Worm (Caenorhabditis elegans) whole organism, late embryonic: ENCODE measurements around the gene F28C6.10.

Source experiments
- ceh-19 ChIP-seq: fragments of 200-800 bp; sonication (Bioruptor generic); optimal IDR thresholded peaks from 2 replicates; lab custom pipeline; 2018; ENCODE audit warnings: mild to moderate bottlenecking, missing genetic modification characterization, missing compliant biosample characterization
- ceh-24 ChIP-seq: sonication (generic microtip); optimal IDR thresholded peaks from 2 replicates; lab custom pipeline; 2016; ENCODE audit warnings: mild to moderate bottlenecking, missing genetic modification characterization, missing compliant biosample characterization
- hlh-30 ChIP-seq: sonication (generic microtip); optimal IDR thresholded peaks from 2 replicates; lab custom pipeline; 2017; ENCODE audit warnings: antibody characterized with exemption, missing genetic modification characterization, missing compliant biosample characterization; ENCODE audit not compliant: insufficient read depth
- pha-4 ChIP-seq: fragments of 150-350 bp; optimal IDR thresholded peaks from 2 replicates; lab custom pipeline; 2018; ENCODE audit warnings: missing biosample characterization, missing genetic modification reagents, missing genetic modification characterization

The F28C6.10 gene

DNA sequence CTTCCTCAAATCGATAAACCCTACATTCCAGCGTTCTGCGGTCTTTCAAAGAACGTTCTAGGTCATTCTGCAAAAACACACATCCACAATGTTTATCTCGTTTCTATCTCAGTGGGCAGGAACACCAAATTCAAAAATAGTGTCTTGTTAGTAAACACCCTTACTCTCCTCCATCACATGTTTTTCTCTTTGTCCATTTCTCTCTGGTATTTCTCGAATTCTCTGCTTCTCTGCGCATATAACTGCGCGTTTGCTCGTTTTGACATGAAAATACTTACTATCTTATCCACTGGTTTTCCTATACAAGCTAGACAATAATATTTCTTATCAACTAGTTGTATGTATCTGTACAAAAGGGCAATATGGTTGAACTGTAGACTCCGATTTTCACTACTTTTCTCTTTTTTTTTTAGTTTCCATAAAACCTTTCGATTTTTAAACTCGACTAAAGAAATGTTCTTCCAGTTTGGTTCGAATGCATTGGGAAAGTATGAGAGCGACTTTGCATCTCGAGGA is 42.9 kb downstream of the F28C6.10 start, which contains the start of gene pyr-1:
TSS of gene pyr-1 (plus strand) at position 466 of the 516 bp plus-strand sequence.
- TF ChIP-seq pha-4 (no peak), ceh-24 (tag; lab: Kevin White, UChicago) (no peak), ceh-19 (no peak), hlh-30 (tag; lab: Kevin White, UChicago) (peak; percentile 45)
